Fruit fly (Drosophila melanogaster) Kc167 (cell line): ENCODE results near the gene CG32137.

Experiments used
- Myc ChIP-seq: fragments of >200 bp; optimal IDR thresholded peaks from 2 replicates; lab custom pipeline; 2017; ENCODE audit warnings: missing external identifiers
- Sin3A ChIP-seq: fragments of >200 bp; optimal IDR thresholded peaks from 2 replicates; lab custom pipeline; 2018; ENCODE audit warnings: missing external identifiers
- h ChIP-seq: fragments of >200 bp; optimal IDR thresholded peaks from 3 replicates; lab custom pipeline; 2018; ENCODE audit warnings: missing external identifiers
- insv ChIP-seq: fragments of >200 bp; optimal IDR thresholded peaks from 3 replicates; lab custom pipeline; 2018; ENCODE audit warnings: missing external identifiers
- psq ChIP-seq: fragments of >200 bp; optimal IDR thresholded peaks from 2 replicates; lab custom pipeline; 2017; ENCODE audit warnings: missing external identifiers
- ttk ChIP-seq: sonication (Bioruptor generic); optimal IDR thresholded peaks from 2 replicates; lab custom pipeline; 2017; ENCODE audit warnings: missing external identifiers

dm6 chr3L:13996992-13997391 lies 57.9 kb downstream of the CG32137 start, which contains the start of gene CG17361:
- TF ChIP-seq Sin3A (lab: Kevin White, UChicago) (no peak), ttk (lab: Kevin White, UChicago) (no peak), Myc (lab: Kevin White, UChicago) (no peak), psq (lab: Kevin White, UChicago) (no peak), insv (lab: Kevin White, UChicago) (no peak), h (lab: Kevin White, UChicago) (no peak)
